Fruit fly (Drosophila melanogaster): ENCODE results near the gene CG33120.
A peak's percentile ranks its signal among the peaks of the same experiment; 100 is the strongest.

- TF ChIP-seq cic (GFP tag; optimal IDR thresholded peaks at IDR 0.05) (no peak), pad (GFP tag; optimal IDR thresholded peaks at IDR 0.05) (peak; percentile 17), Clk (GFP tag; optimal IDR thresholded peaks at IDR 0.05) (peak; percentile 42), CG12768 (GFP tag; optimal IDR thresholded peaks at IDR 0.05) (peak; percentile 42), CG7045 (GFP tag; optimal IDR thresholded peaks at IDR 0.05) (peak; percentile 44), CG7101 (tag; optimal IDR thresholded peaks at IDR 0.05) (peak; percentile 50), CG11617 (GFP tag; optimal IDR thresholded peaks at IDR 0.05) (peak; percentile 50), Mnt (GFP tag; optimal IDR thresholded peaks at IDR 0.05) (peak; percentile 55), CG5204 (GFP tag; optimal IDR thresholded peaks at IDR 0.05) (peak; percentile 76), toe (GFP tag; optimal IDR thresholded peaks at IDR 0.05) (peak; percentile 83), Hr96 (GFP tag; optimal IDR thresholded peaks at IDR 0.05) (peak; percentile 59)
These were observed 13.5 kb downstream of the CG33120 start, which contains the start of the genes CG17597 and ScpX for dm6 chr2L:18830587-18831528.
